Worm (Caenorhabditis elegans) whole organism, midembryonic: Measurements from ENCODE around the gene F55C10.4.

Source experiments
- T22C8.4 ChIP-seq: fragments of 200-800 bp; sonication (Bioruptor generic); IDR thresholded peaks from 2 replicates; pipeline ENCODE4 v1.3.6; 2022; ENCODE audit warnings: missing genetic modification characterization, missing compliant biosample characterization
- cog-1 ChIP-seq: sonication (generic microtip); optimal IDR thresholded peaks from 2 replicates; lab custom pipeline; 2016; ENCODE audit warnings: missing genetic modification characterization, missing compliant biosample characterization
- flt-1 ChIP-seq: fragments of 200-800 bp; sonication (Bioruptor generic); IDR thresholded peaks from 2 replicates; pipeline ENCODE4 v1.3.6; 2022; ENCODE audit warnings: missing genetic modification characterization, missing compliant biosample characterization
- klf-2 ChIP-seq: fragments of 200-800 bp; sonication (Bioruptor generic); conservative IDR thresholded peaks from 2 replicates; pipeline ENCODE4 v1.3.6; 2022; ENCODE audit warnings: missing genetic modification reagents, missing genetic modification characterization, missing compliant biosample characterization
- med-1 ChIP-seq: sonication (generic microtip); optimal IDR thresholded peaks from 2 replicates; lab custom pipeline; 2017; ENCODE audit warnings: missing genetic modification characterization, mild to moderate bottlenecking, missing compliant biosample characterization, antibody characterized with exemption, missing genetic modification reagents; ENCODE audit not compliant: insufficient read depth
- ref-1 ChIP-seq: fragments of 200-800 bp; sonication (Bioruptor generic); conservative IDR thresholded peaks from 2 replicates; pipeline ENCODE4 v1.3.6; 2022; ENCODE audit warnings: missing genetic modification reagents, missing genetic modification characterization, missing compliant biosample characterization
- tab-1 ChIP-seq: fragments of 200-800 bp; sonication (Bioruptor generic); IDR thresholded peaks from 2 replicates; pipeline ENCODE4 v1.3.6; 2022; ENCODE audit warnings: missing genetic modification characterization, missing compliant biosample characterization
- ztf-23 ChIP-seq: fragments of 200-800 bp; sonication (Bioruptor generic); IDR thresholded peaks from 2 replicates; pipeline ENCODE4 v1.3.6; 2022; ENCODE audit warnings: missing genetic modification reagents, missing genetic modification characterization, missing compliant biosample characterization
- ztf-29 ChIP-seq: fragments of 200-800 bp; sonication (Bioruptor generic); IDR thresholded peaks from 2 replicates; pipeline ENCODE4 v1.3.6; 2022; ENCODE audit warnings: missing genetic modification reagents, missing genetic modification characterization, missing compliant biosample characterization

Gene F55C10.4

ce11 chrV:11386428-11386827, at the start of gene F55C10.4:
TSS of gene F55C10.4 (plus strand) at chrV:11386728.
- TF ChIP-seq cog-1 (tag; lab: Kevin White, UChicago), result no peak
- TF ChIP-seq ref-1, result no peak
- no peak for TF ChIP-seq T22C8.4
- TF ChIP-seq ztf-23 (GFP tag; lab: Robert Waterston, UW), result no peak
- no peak for TF ChIP-seq tab-1 (GFP tag; lab: Robert Waterston, UW)
- no peak for TF ChIP-seq klf-2
- no peak for TF ChIP-seq med-1 (GFP tag; lab: Kevin White, UChicago)
- TF ChIP-seq flt-1 (GFP tag; lab: Robert Waterston, UW), result no peak
- no peak for TF ChIP-seq ztf-29 (GFP tag; lab: Robert Waterston, UW)

ce11 chrV:11336877-11337276, 49.7 kb upstream of the F55C10.4 start:
- no peak for TF ChIP-seq ref-1
- TF ChIP-seq cog-1 (tag; lab: Kevin White, UChicago), result no peak
- TF ChIP-seq T22C8.4, result no peak
- no peak for TF ChIP-seq klf-2
- TF ChIP-seq med-1 (GFP tag; lab: Kevin White, UChicago), result no peak
- no peak for TF ChIP-seq flt-1 (GFP tag; lab: Robert Waterston, UW)
- no peak for TF ChIP-seq ztf-23 (GFP tag; lab: Robert Waterston, UW)
- no peak for TF ChIP-seq tab-1 (GFP tag; lab: Robert Waterston, UW)
- no peak for TF ChIP-seq ztf-29 (GFP tag; lab: Robert Waterston, UW)

ce11 chrV:11341130-11341675, 45.3 kb upstream of the F55C10.4 start:
- no peak for TF ChIP-seq ref-1
- TF ChIP-seq flt-1 (GFP tag; lab: Robert Waterston, UW), result no peak
- TF ChIP-seq klf-2, result peak; percentile 62; the same call in 1 of the 2 replicates
- no peak for TF ChIP-seq ztf-29 (GFP tag; lab: Robert Waterston, UW)

- TF ChIP-seq ztf-23 (GFP tag; lab: Robert Waterston, UW) (no peak), ztf-29 (GFP tag; lab: Robert Waterston, UW) (no peak), flt-1 (GFP tag; lab: Robert Waterston, UW) (no peak), tab-1 (GFP tag; lab: Robert Waterston, UW) (no peak), T22C8.4 (no peak), cog-1 (tag; lab: Kevin White, UChicago) (no peak), med-1 (GFP tag; lab: Kevin White, UChicago) (no peak), klf-2 (no peak)
Observed at ce11 chrV:11341913-11342312, 44.6 kb upstream of the F55C10.4 start, which contains the start of gene T02E9.5. TSS of gene T02E9.5 (plus strand) at chrV:11342233.

ce11 chrV:11344112-11344511, 42.4 kb upstream of the F55C10.4 start:
- no peak for TF ChIP-seq cog-1 (tag; lab: Kevin White, UChicago)
- TF ChIP-seq ref-1, result no peak
- TF ChIP-seq ztf-29 (GFP tag; lab: Robert Waterston, UW), result no peak
- no peak for TF ChIP-seq T22C8.4
- TF ChIP-seq klf-2, result no peak
- TF ChIP-seq flt-1 (GFP tag; lab: Robert Waterston, UW), result no peak
- no peak for TF ChIP-seq tab-1 (GFP tag; lab: Robert Waterston, UW)
- no peak for TF ChIP-seq med-1 (GFP tag; lab: Kevin White, UChicago)
- TF ChIP-seq ztf-23 (GFP tag; lab: Robert Waterston, UW), result no peak

- peak; percentile 53; the same call in 1 of the 2 replicates for TF ChIP-seq flt-1 (GFP tag; lab: Robert Waterston, UW)
- TF ChIP-seq cog-1 (tag; lab: Kevin White, UChicago), result no peak
- TF ChIP-seq ref-1, result no peak
Observed at ce11 chrV:11344816-11345336, 41.7 kb upstream of the F55C10.4 start.

ce11 chrV:11346912-11347311, 39.6 kb upstream of the F55C10.4 start, which contains the start of gene grl-7:
TSS of gene grl-7 (minus strand) at chrV:11347012.
- TF ChIP-seq med-1 (GFP tag; lab: Kevin White, UChicago) (no peak), cog-1 (tag; lab: Kevin White, UChicago) (no peak), klf-2 (no peak), ref-1 (no peak), T22C8.4 (no peak), ztf-29 (GFP tag; lab: Robert Waterston, UW) (no peak), tab-1 (GFP tag; lab: Robert Waterston, UW) (no peak), flt-1 (GFP tag; lab: Robert Waterston, UW) (no peak), ztf-23 (GFP tag; lab: Robert Waterston, UW) (no peak)

ce11 chrV:11351263-11351662, 35.3 kb upstream of the F55C10.4 start:
- TF ChIP-seq tab-1 (GFP tag; lab: Robert Waterston, UW), result no peak
- no peak for TF ChIP-seq ztf-23 (GFP tag; lab: Robert Waterston, UW)
- TF ChIP-seq ref-1, result no peak
- no peak for TF ChIP-seq med-1 (GFP tag; lab: Kevin White, UChicago)
- TF ChIP-seq flt-1 (GFP tag; lab: Robert Waterston, UW), result no peak
- no peak for TF ChIP-seq klf-2
- TF ChIP-seq ztf-29 (GFP tag; lab: Robert Waterston, UW), result no peak
- no peak for TF ChIP-seq cog-1 (tag; lab: Kevin White, UChicago)

- TF ChIP-seq ztf-29 (GFP tag; lab: Robert Waterston, UW) (no peak), klf-2 (no peak), tab-1 (GFP tag; lab: Robert Waterston, UW) (no peak), T22C8.4 (no peak), flt-1 (GFP tag; lab: Robert Waterston, UW) (no peak), ztf-23 (GFP tag; lab: Robert Waterston, UW) (no peak), cog-1 (tag; lab: Kevin White, UChicago) (no peak), ref-1 (no peak), med-1 (GFP tag; lab: Kevin White, UChicago) (no peak)
Observed at ce11 chrV:11352893-11353292, 33.6 kb upstream of the F55C10.4 start, which contains the start of gene npr-25. TSS of gene npr-25 (minus strand) at chrV:11352993.

- TF ChIP-seq T22C8.4 (no peak), ref-1 (no peak), ztf-29 (GFP tag; lab: Robert Waterston, UW) (no peak), med-1 (GFP tag; lab: Kevin White, UChicago) (no peak), ztf-23 (GFP tag; lab: Robert Waterston, UW) (no peak), klf-2 (no peak), cog-1 (tag; lab: Kevin White, UChicago) (no peak), tab-1 (GFP tag; lab: Robert Waterston, UW) (no peak)
Observed at ce11 chrV:11354264-11354663, 32.3 kb upstream of the F55C10.4 start.
